Worm (Caenorhabditis elegans) whole organism, young adult: ENCODE results near the gene R01H2.4.
A peak's percentile ranks its signal among the peaks of the same experiment; 100 is the strongest.

ENCODE experiments used
- B0019.2 ChIP-seq: fragments of 200-800 bp; sonication (Bioruptor generic); conservative IDR thresholded peaks from 2 replicates; pipeline ENCODE4 v1.3.6; 2022; ENCODE audit warnings: missing genetic modification reagents, missing genetic modification characterization, missing compliant biosample characterization
- B0261.1 ChIP-seq: sonication (generic microtip); optimal IDR thresholded peaks from 2 replicates; lab custom pipeline; 2016; ENCODE audit warnings: mild to moderate bottlenecking, missing genetic modification characterization, moderate library complexity, missing compliant biosample characterization
- B0336.3 ChIP-seq: fragments of 200-800 bp; sonication (Bioruptor generic); IDR thresholded peaks from 2 replicates; pipeline ENCODE4 v1.3.6; 2022; ENCODE audit warnings: missing genetic modification characterization, missing compliant biosample characterization
- C06A6.2 ChIP-seq: fragments of 200-800 bp; sonication (Bioruptor generic); conservative IDR thresholded peaks from 2 replicates; pipeline ENCODE4 v1.3.6; 2022; ENCODE audit warnings: missing genetic modification characterization, missing compliant biosample characterization
- C17E4.6 ChIP-seq: fragments of 200-800 bp; sonication (Bioruptor generic); IDR thresholded peaks from 2 replicates; pipeline ENCODE4 v1.3.6; 2022; ENCODE audit warnings: missing genetic modification reagents, missing genetic modification characterization, missing compliant biosample characterization
- F23B12.7 ChIP-seq: sonication (generic microtip); optimal IDR thresholded peaks from 2 replicates; lab custom pipeline; 2017; ENCODE audit warnings: missing genetic modification characterization, mild to moderate bottlenecking, missing compliant biosample characterization, antibody characterized with exemption, moderate library complexity; ENCODE audit not compliant: insufficient read depth
- F39B2.1 ChIP-seq: fragments of 200-800 bp; sonication (Bioruptor generic); IDR thresholded peaks from 2 replicates; pipeline ENCODE4 v1.3.6; 2022; ENCODE audit warnings: missing genetic modification reagents, missing genetic modification characterization, missing compliant biosample characterization
- F49E8.2 ChIP-seq: sonication (generic microtip); optimal IDR thresholded peaks from 3 replicates; lab custom pipeline; 2017; ENCODE audit warnings: missing genetic modification characterization, mild to moderate bottlenecking, missing compliant biosample characterization, antibody characterized with exemption, moderate library complexity; ENCODE audit not compliant: insufficient read depth
- F52B5.7 ChIP-seq: sonication (generic microtip); optimal IDR thresholded peaks from 2 replicates; lab custom pipeline; 2016; ENCODE audit warnings: mild to moderate bottlenecking, missing genetic modification characterization, missing compliant biosample characterization
- T26A5.8 ChIP-seq: sonication (generic microtip); optimal IDR thresholded peaks from 2 replicates; lab custom pipeline; 2016; ENCODE audit warnings: missing genetic modification characterization, missing compliant biosample characterization
- Y53F4B.3 ChIP-seq: fragments of 200-800 bp; sonication (Bioruptor generic); IDR thresholded peaks from 2 replicates; pipeline ENCODE4 v1.3.6; 2022; ENCODE audit warnings: missing genetic modification reagents, missing genetic modification characterization, missing compliant biosample characterization
- Y56A3A.18 ChIP-seq: fragments of 200-800 bp; sonication (Bioruptor generic); IDR thresholded peaks from 2 replicates; pipeline ENCODE4 v1.3.6; 2022; ENCODE audit warnings: missing genetic modification reagents, missing genetic modification characterization, missing compliant biosample characterization
- akir-1 ChIP-seq: fragments of 200-800 bp; sonication (Bioruptor generic); optimal IDR thresholded peaks from 2 replicates; lab custom pipeline; 2018; ENCODE audit warnings: mild to moderate bottlenecking, missing genetic modification characterization, moderate library complexity, missing compliant biosample characterization
- aptf-2 ChIP-seq: fragments of 200-800 bp; sonication (Bioruptor generic); conservative IDR thresholded peaks from 2 replicates; pipeline ENCODE4 v1.3.6; 2022; ENCODE audit warnings: missing genetic modification reagents, missing genetic modification characterization, missing compliant biosample characterization
- atf-7 ChIP-seq: sonication (generic microtip); optimal IDR thresholded peaks from 2 replicates; lab custom pipeline; 2017; ENCODE audit warnings: mild to moderate bottlenecking, missing genetic modification characterization, missing compliant biosample characterization
- athp-1 ChIP-seq: sonication (generic microtip); optimal IDR thresholded peaks from 2 replicates; lab custom pipeline; 2017; ENCODE audit warnings: mild to moderate bottlenecking, missing genetic modification characterization, missing compliant biosample characterization
- attf-5 ChIP-seq: fragments of 200-800 bp; sonication (Bioruptor generic); optimal IDR thresholded peaks from 2 replicates; lab custom pipeline; 2018; ENCODE audit warnings: mild to moderate bottlenecking, missing genetic modification characterization, missing compliant biosample characterization
- bed-1 ChIP-seq: fragments of 200-800 bp; sonication (Bioruptor generic); IDR thresholded peaks from 2 replicates; pipeline ENCODE4 v1.3.6; 2022; ENCODE audit warnings: missing genetic modification reagents, missing genetic modification characterization, missing compliant biosample characterization
- cebp-2 ChIP-seq: fragments of 200-800 bp; sonication (Bioruptor generic); IDR thresholded peaks from 2 replicates; pipeline ENCODE4 v1.3.6; 2022; ENCODE audit warnings: missing genetic modification characterization, missing compliant biosample characterization
- ceh-27 ChIP-seq: fragments of 200-800 bp; sonication (Bioruptor generic); optimal IDR thresholded peaks from 2 replicates; lab custom pipeline; 2018; ENCODE audit warnings: mild to moderate bottlenecking, missing genetic modification characterization, moderate library complexity, missing compliant biosample characterization
- ceh-58 ChIP-seq: fragments of 200-800 bp; sonication (Bioruptor generic); IDR thresholded peaks from 2 replicates; pipeline ENCODE4 v1.3.6; 2022; ENCODE audit warnings: missing genetic modification characterization, missing compliant biosample characterization
- ceh-79 ChIP-seq: sonication (generic microtip); optimal IDR thresholded peaks from 2 replicates; lab custom pipeline; 2017; ENCODE audit warnings: mild to moderate bottlenecking, missing genetic modification characterization, missing compliant biosample characterization
- dox-1 ChIP-seq: fragments of 200-800 bp; sonication (Bioruptor generic); IDR thresholded peaks from 2 replicates; pipeline ENCODE4 v1.3.6; 2022; ENCODE audit warnings: missing genetic modification reagents, missing genetic modification characterization, missing compliant biosample characterization
- dpl-1 ChIP-seq: fragments of 150-350 bp; optimal IDR thresholded peaks from 2 replicates; lab custom pipeline; 2014; ENCODE audit warnings: missing biosample characterization, missing genetic modification reagents, missing genetic modification characterization
- efl-1 ChIP-seq: fragments of 150-350 bp; optimal IDR thresholded peaks from 2 replicates; lab custom pipeline; 2014; ENCODE audit warnings: missing biosample characterization, missing genetic modification reagents, missing genetic modification characterization
- ets-4 ChIP-seq: fragments of 200-800 bp; sonication (Bioruptor generic); optimal IDR thresholded peaks from 2 replicates; lab custom pipeline; 2018; ENCODE audit warnings: mild to moderate bottlenecking, missing genetic modification characterization, missing compliant biosample characterization
- gei-17 ChIP-seq: fragments of 200-800 bp; sonication (Bioruptor generic); optimal IDR thresholded peaks from 2 replicates; lab custom pipeline; 2018; ENCODE audit warnings: mild to moderate bottlenecking, missing genetic modification characterization, missing compliant biosample characterization
- hlh-12 ChIP-seq: sonication (generic microtip); optimal IDR thresholded peaks from 2 replicates; lab custom pipeline; 2016; ENCODE audit warnings: missing genetic modification characterization, missing compliant biosample characterization
- hsf-1 ChIP-seq: fragments of 200-800 bp; sonication (Bioruptor generic); IDR thresholded peaks from 2 replicates; pipeline ENCODE4 v1.3.6; 2022; ENCODE audit warnings: missing genetic modification reagents, missing genetic modification characterization, missing compliant biosample characterization
- lag-1 ChIP-seq: fragments of 200-800 bp; sonication (Bioruptor generic); IDR thresholded peaks from 2 replicates; pipeline ENCODE4 v1.3.6; 2022; ENCODE audit warnings: missing genetic modification reagents, missing genetic modification characterization, missing compliant biosample characterization
- let-607 ChIP-seq, 2 experiments: fragments of 200-800 bp in 1 of 2; sonication (Bioruptor generic) in 1 of 2; sonication (generic microtip) in 1 of 2; optimal IDR thresholded peaks; 2 replicates each; lab custom pipeline; 2016 to 2018; ENCODE audit warnings: mild to moderate bottlenecking in 2 of 2, missing compliant biosample characterization in 2 of 2, missing genetic modification characterization in 2 of 2, moderate library complexity in 2 of 2, missing genotype in 1 of 2
- lin-35 ChIP-seq, 3 experiments: fragments of 150-350 bp in 2 of 3; sonication (generic microtip) in 1 of 3; optimal IDR thresholded peaks; 2 replicates each; lab custom pipeline; 2014 to 2018; ENCODE audit warnings: missing biosample characterization in 3 of 3, missing genetic modification characterization in 3 of 3, missing genetic modification reagents in 3 of 3
- lir-1 ChIP-seq: fragments of 200-800 bp; sonication (Bioruptor generic); conservative IDR thresholded peaks from 2 replicates; pipeline ENCODE4 v1.3.6; 2022; ENCODE audit warnings: missing genetic modification reagents, missing genetic modification characterization, missing compliant biosample characterization
- lsl-1 ChIP-seq: fragments of 200-800 bp; sonication (Bioruptor generic); optimal IDR thresholded peaks from 2 replicates; lab custom pipeline; 2018; ENCODE audit warnings: mild to moderate bottlenecking, missing genetic modification characterization, moderate library complexity, missing compliant biosample characterization
- madf-10 ChIP-seq: sonication (generic microtip); optimal IDR thresholded peaks from 2 replicates; lab custom pipeline; 2016; ENCODE audit warnings: mild to moderate bottlenecking, missing genetic modification characterization, missing compliant biosample characterization
- mel-28 ChIP-seq: sonication (generic microtip); optimal IDR thresholded peaks from 2 replicates; lab custom pipeline; 2016; ENCODE audit warnings: borderline replicate concordance, mild to moderate bottlenecking, missing genetic modification characterization, missing compliant biosample characterization
- nhr-90 ChIP-seq: sonication (generic microtip); optimal IDR thresholded peaks from 2 replicates; lab custom pipeline; 2016; ENCODE audit warnings: missing genotype, mild to moderate bottlenecking, missing genetic modification characterization, missing compliant biosample characterization
- rcor-1 ChIP-seq: fragments of 200-800 bp; sonication (Bioruptor generic); IDR thresholded peaks from 2 replicates; pipeline ENCODE4 v1.3.6; 2022; ENCODE audit warnings: missing genetic modification reagents, missing genetic modification characterization, missing compliant biosample characterization
- sdz-38 ChIP-seq: sonication (generic microtip); optimal IDR thresholded peaks from 2 replicates; lab custom pipeline; 2016; ENCODE audit warnings: missing genotype, missing genetic modification characterization, missing compliant biosample characterization
- sea-2 ChIP-seq: fragments of 200-800 bp; sonication (Bioruptor generic); IDR thresholded peaks from 2 replicates; pipeline ENCODE4 v1.3.6; 2022; ENCODE audit warnings: missing genetic modification characterization, missing compliant biosample characterization
- snpc-1.3 ChIP-seq: sonication (generic microtip); optimal IDR thresholded peaks from 2 replicates; lab custom pipeline; 2017; ENCODE audit warnings: missing genetic modification characterization, mild to moderate bottlenecking, missing compliant biosample characterization, antibody characterized with exemption, moderate library complexity, missing genotype, missing genetic modification reagents; ENCODE audit not compliant: insufficient read depth
- snpc-3.4 ChIP-seq: sonication (generic microtip); optimal IDR thresholded peaks from 2 replicates; lab custom pipeline; 2017; ENCODE audit warnings: missing genetic modification characterization, mild to moderate bottlenecking, missing compliant biosample characterization, antibody characterized with exemption, moderate library complexity, missing genotype, missing genetic modification reagents
- tbx-9 ChIP-seq: sonication (generic microtip); optimal IDR thresholded peaks from 2 replicates; lab custom pipeline; 2016; ENCODE audit warnings: borderline replicate concordance, missing genetic modification characterization, inconsistent platforms, missing compliant biosample characterization
- tlf-1 ChIP-seq: fragments of 200-800 bp; sonication (Bioruptor generic); optimal IDR thresholded peaks from 2 replicates; lab custom pipeline; 2018; ENCODE audit warnings: mild to moderate bottlenecking, missing genetic modification characterization, missing compliant biosample characterization
- unc-130 ChIP-seq: sonication (generic microtip); optimal IDR thresholded peaks from 2 replicates; lab custom pipeline; 2016; ENCODE audit warnings: missing genetic modification reagents, missing genetic modification characterization, missing compliant biosample characterization
- xnd-1 ChIP-seq: sonication (generic microtip); optimal IDR thresholded peaks from 2 replicates; lab custom pipeline; 2016; ENCODE audit warnings: missing genotype, missing genetic modification reagents, missing genetic modification characterization, missing compliant biosample characterization
- zim-3 ChIP-seq: sonication (generic microtip); optimal IDR thresholded peaks from 2 replicates; lab custom pipeline; 2017; ENCODE audit warnings: mild to moderate bottlenecking, missing genetic modification characterization, moderate library complexity, missing compliant biosample characterization
- ztf-3 ChIP-seq: fragments of 200-800 bp; sonication (Bioruptor generic); optimal IDR thresholded peaks from 2 replicates; lab custom pipeline; 2018; ENCODE audit warnings: mild to moderate bottlenecking, missing genetic modification characterization, missing compliant biosample characterization

R01H2.4 gene

DNA sequence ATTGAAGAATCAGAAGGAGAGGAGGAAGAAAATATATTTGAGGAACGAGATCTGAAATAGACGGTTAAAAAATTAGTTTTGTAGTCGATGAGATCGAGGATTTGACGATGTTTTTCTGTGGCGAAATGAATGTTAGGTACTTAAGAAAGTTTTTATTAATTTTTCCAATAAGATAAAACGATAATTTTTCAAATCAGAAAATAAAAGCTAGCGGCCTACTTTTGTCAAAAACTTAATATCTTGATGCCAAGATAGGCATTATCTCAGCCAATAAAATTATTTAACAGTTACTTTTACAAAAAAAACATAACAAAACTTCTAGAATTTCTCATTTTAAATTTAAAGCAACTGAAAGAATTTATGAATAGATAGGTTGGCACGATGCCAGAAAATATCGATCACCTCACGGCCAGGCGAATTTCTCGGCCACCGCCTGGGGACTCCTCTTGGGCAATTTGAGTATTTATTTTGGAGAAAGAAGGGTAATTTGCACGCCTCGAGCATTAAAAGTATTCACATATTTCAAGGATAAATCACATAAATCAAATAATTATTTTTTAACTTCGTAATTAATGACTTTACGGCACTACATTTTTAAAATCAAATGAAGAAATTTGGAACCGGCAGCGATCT is 23.7 kb upstream of the R01H2.4 start, which contains the start of gene fubl-2:
Gene fubl-2, minus strand, starts transcription at position 51 of the 633 bp plus-strand sequence.
- TF ChIP-seq bed-1 (no peak), ceh-27 (GFP tag; lab: Kevin White, UChicago) (no peak), B0019.2 (no peak), efl-1 (GFP tag; lab: Kevin White, UChicago) (no peak), lag-1 (GFP tag; lab: Robert Waterston, UW) (no peak), let-607 (tag; optimal IDR thresholded peaks at IDR 0.05; lab: Kevin White, UChicago) (peak in 1 of 2 experiments; percentile 14), akir-1 (GFP tag; lab: Kevin White, UChicago) (no peak), B0336.3 (no peak), T26A5.8 (no peak), sea-2 (GFP tag; lab: Robert Waterston, UW) (no peak), unc-130 (GFP tag; lab: Kevin White, UChicago) (peak; percentile 49), lsl-1 (GFP tag; lab: Kevin White, UChicago) (peak; percentile 39), B0261.1 (tag; lab: Kevin White, UChicago) (no peak), ztf-3 (GFP tag; lab: Kevin White, UChicago) (no peak), tbx-9 (tag; lab: Kevin White, UChicago) (no peak), ets-4 (GFP tag; lab: Kevin White, UChicago) (no peak), madf-10 (peak; percentile 29), lin-35 (GFP tag; optimal IDR thresholded peaks at IDR 0.05; lab: Kevin White, UChicago) (no peak), atf-7 (no peak), snpc-1.3 (tag; lab: Kevin White, UChicago) (no peak), hsf-1 (GFP tag; lab: Robert Waterston, UW) (no peak), C06A6.2 (GFP tag; lab: Robert Waterston, UW) (no peak), F39B2.1 (GFP tag; lab: Robert Waterston, UW) (no peak), aptf-2 (GFP tag; lab: Robert Waterston, UW) (0 out of 2 replicates have a peak, but pooled peaks have one; percentile 63), tlf-1 (GFP tag; lab: Kevin White, UChicago) (no peak), snpc-3.4 (tag; lab: Kevin White, UChicago) (peak; percentile 45), F52B5.7 (tag; lab: Kevin White, UChicago) (no peak), hlh-12 (tag; lab: Kevin White, UChicago) (no peak), F49E8.2 (tag; lab: Kevin White, UChicago) (no peak), rcor-1 (no peak), ceh-79 (no peak), dox-1 (GFP tag; lab: Robert Waterston, UW) (no peak), gei-17 (GFP tag; lab: Kevin White, UChicago) (no peak), mel-28 (tag; lab: Kevin White, UChicago) (no peak), dpl-1 (no peak), attf-5 (GFP tag; lab: Kevin White, UChicago) (peak; percentile 4), lir-1 (GFP tag; lab: Robert Waterston, UW) (no peak), C17E4.6 (no peak), athp-1 (tag; lab: Kevin White, UChicago) (no peak), xnd-1 (no peak), zim-3 (no peak), Y56A3A.18 (GFP tag; lab: Robert Waterston, UW) (no peak), F23B12.7 (tag; lab: Kevin White, UChicago) (peak; percentile 27), nhr-90 (tag; lab: Kevin White, UChicago) (no peak), Y53F4B.3 (GFP tag; lab: Robert Waterston, UW) (no peak), ceh-58 (GFP tag; lab: Robert Waterston, UW) (no peak), cebp-2 (GFP tag; lab: Robert Waterston, UW) (no peak), sdz-38 (tag; lab: Kevin White, UChicago) (no peak)
